Worm (Caenorhabditis elegans): ENCODE data around the gene C04E6.8.

Gene C04E6.8

ce11 chrV:5835979-5836615 lies 47.5 kb downstream of the C04E6.8 start:
- TF ChIP-seq B0310.2 (tag; optimal IDR thresholded peaks at IDR 0.05) (no peak), hmg-4 (GFP tag; optimal IDR thresholded peaks at IDR 0.05) (peak; percentile 9), F13C5.2 (tag; optimal IDR thresholded peaks at IDR 0.05) (no peak), tra-4 (tag; optimal IDR thresholded peaks at IDR 0.05) (no peak), aly-1 (tag; optimal IDR thresholded peaks at IDR 0.05) (no peak), pes-1 (GFP tag; IDR thresholded peaks at IDR 0.05) (no peak), scrt-1 (GFP tag; IDR thresholded peaks at IDR 0.05) (no peak), ama-1 (optimal IDR thresholded peaks at IDR 0.05) (no peak), ceh-13 (GFP tag; optimal IDR thresholded peaks at IDR 0.05) (no peak), hnd-1 (tag; optimal IDR thresholded peaks at IDR 0.05) (no peak), tbx-11 (GFP tag; IDR thresholded peaks at IDR 0.05) (0 out of 2 replicates have a peak, but pooled peaks have one; percentile 23)

ce11 chrV:5835397-5835796 lies 48.2 kb downstream of the C04E6.8 start:
- TF ChIP-seq ets-7 (tag; optimal IDR thresholded peaks at IDR 0.05) (no peak), ama-1 (optimal IDR thresholded peaks at IDR 0.05) (no peak), hmg-4 (GFP tag; optimal IDR thresholded peaks at IDR 0.05) (no peak), F13C5.2 (tag; optimal IDR thresholded peaks at IDR 0.05) (no peak), hnd-1 (tag; optimal IDR thresholded peaks at IDR 0.05) (no peak), ceh-36 (tag; optimal IDR thresholded peaks at IDR 0.05) (no peak), tra-4 (tag; optimal IDR thresholded peaks at IDR 0.05) (no peak), hmbx-1 (tag; optimal IDR thresholded peaks at IDR 0.05) (no peak), tbx-11 (GFP tag; IDR thresholded peaks at IDR 0.05) (no peak), scrt-1 (GFP tag; IDR thresholded peaks at IDR 0.05) (no peak), sea-1 (GFP tag; conservative IDR thresholded peaks at IDR 0.05) (no peak), flt-1 (GFP tag; IDR thresholded peaks at IDR 0.05) (no peak), pes-1 (GFP tag; IDR thresholded peaks at IDR 0.05) (no peak), B0310.2 (tag; optimal IDR thresholded peaks at IDR 0.05) (no peak), tbx-37 (GFP tag; conservative IDR thresholded peaks at IDR 0.05) (no peak), ceh-13 (GFP tag; optimal IDR thresholded peaks at IDR 0.05) (no peak)

- no peak for TF ChIP-seq hmbx-1 (tag; optimal IDR thresholded peaks at IDR 0.05)
- no peak for TF ChIP-seq B0310.2 (tag; optimal IDR thresholded peaks at IDR 0.05)
- TF ChIP-seq ceh-13 (GFP tag; optimal IDR thresholded peaks at IDR 0.05) = no peak
- TF ChIP-seq tbx-37 (GFP tag; conservative IDR thresholded peaks at IDR 0.05) = no peak
- TF ChIP-seq F13C5.2 (tag; optimal IDR thresholded peaks at IDR 0.05) = no peak
- TF ChIP-seq sea-1 (GFP tag; conservative IDR thresholded peaks at IDR 0.05) = no peak
- TF ChIP-seq ets-7 (tag; optimal IDR thresholded peaks at IDR 0.05) = no peak
- TF ChIP-seq ama-1 (optimal IDR thresholded peaks at IDR 0.05) = no peak
- TF ChIP-seq tbx-11 (GFP tag; IDR thresholded peaks at IDR 0.05) = no peak
- TF ChIP-seq flt-1 (GFP tag; IDR thresholded peaks at IDR 0.05) = no peak
- TF ChIP-seq ceh-36 (tag; optimal IDR thresholded peaks at IDR 0.05) = no peak
- TF ChIP-seq pes-1 (GFP tag; IDR thresholded peaks at IDR 0.05) = no peak
- TF ChIP-seq hmg-4 (GFP tag; optimal IDR thresholded peaks at IDR 0.05) = no peak
- TF ChIP-seq tra-4 (tag; optimal IDR thresholded peaks at IDR 0.05) = no peak
- TF ChIP-seq hnd-1 (tag; optimal IDR thresholded peaks at IDR 0.05) = no peak
- no peak for TF ChIP-seq aly-1 (tag; optimal IDR thresholded peaks at IDR 0.05)
- no peak for TF ChIP-seq scrt-1 (GFP tag; IDR thresholded peaks at IDR 0.05)
Observed at ce11 chrV:5833531-5833930, 50.1 kb downstream of the C04E6.8 start, which contains the start of gene srh-76. Gene srh-76, plus strand, starts transcription at chrV:5833831.

ce11 chrV:5832799-5833198 lies 50.8 kb downstream of the C04E6.8 start:
- TF ChIP-seq hnd-1 (tag; optimal IDR thresholded peaks at IDR 0.05) (no peak), F13C5.2 (tag; optimal IDR thresholded peaks at IDR 0.05) (no peak), hmbx-1 (tag; optimal IDR thresholded peaks at IDR 0.05) (no peak), tbx-11 (GFP tag; IDR thresholded peaks at IDR 0.05) (no peak), aly-1 (tag; optimal IDR thresholded peaks at IDR 0.05) (no peak), ama-1 (optimal IDR thresholded peaks at IDR 0.05) (no peak), ceh-36 (tag; optimal IDR thresholded peaks at IDR 0.05) (no peak), tbx-37 (GFP tag; conservative IDR thresholded peaks at IDR 0.05) (no peak), ets-7 (tag; optimal IDR thresholded peaks at IDR 0.05) (no peak), B0310.2 (tag; optimal IDR thresholded peaks at IDR 0.05) (no peak), scrt-1 (GFP tag; IDR thresholded peaks at IDR 0.05) (no peak), flt-1 (GFP tag; IDR thresholded peaks at IDR 0.05) (no peak)
